Worm (Caenorhabditis elegans): ENCODE measurements around the gene fbxc-49.

The fbxc-49 gene

DNA sequence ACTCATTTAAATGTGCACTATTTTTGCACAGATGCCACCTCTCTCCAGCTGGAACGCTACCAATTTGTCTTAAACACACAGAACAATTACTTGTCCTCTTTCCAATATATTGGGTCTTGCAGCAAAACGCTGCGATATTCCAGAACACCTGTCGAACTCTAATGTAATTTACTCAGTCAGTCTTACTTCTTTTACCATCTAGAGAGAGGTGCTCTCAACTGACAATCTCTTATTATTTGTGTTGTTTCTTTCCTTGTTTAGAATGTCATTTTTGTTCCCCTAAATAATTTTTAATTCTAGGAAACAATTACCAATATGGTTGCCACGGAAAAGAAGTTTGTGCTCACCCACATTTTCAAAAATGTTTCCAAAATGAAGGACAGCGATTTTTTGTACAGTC lies 46.8 kb downstream of the fbxc-49 start, which contains the start of gene sdz-28 (continued):
- TF ChIP-seq lin-39 (tag; optimal IDR thresholded peaks at IDR 0.05) (no peak), nhr-11 (tag; optimal IDR thresholded peaks at IDR 0.05) (no peak), madf-9 (GFP tag; conservative IDR thresholded peaks at IDR 0.05) (no peak)
